Worm (Caenorhabditis elegans) whole organism, late embryonic: Measurements from ENCODE around the gene tbc-16.

Experiments used
- C08G9.2 ChIP-seq: sonication (generic microtip); optimal IDR thresholded peaks from 2 replicates; lab custom pipeline; 2016; ENCODE audit warnings: mild to moderate bottlenecking, missing genetic modification characterization, moderate library complexity, missing compliant biosample characterization
- C38D4.7 ChIP-seq: fragments of 200-800 bp; sonication (Bioruptor generic); optimal IDR thresholded peaks from 2 replicates; lab custom pipeline; 2018; ENCODE audit warnings: mild to moderate bottlenecking, missing genetic modification characterization, moderate library complexity, missing compliant biosample characterization
- K02D7.2 ChIP-seq: sonication (generic microtip); optimal IDR thresholded peaks from 2 replicates; lab custom pipeline; 2017; ENCODE audit warnings: mild to moderate bottlenecking, missing genetic modification characterization, missing compliant biosample characterization
- K09A11.1 ChIP-seq: sonication (generic microtip); optimal IDR thresholded peaks from 2 replicates; lab custom pipeline; 2017; ENCODE audit warnings: antibody characterized with exemption, mild to moderate bottlenecking, missing genetic modification characterization, missing compliant biosample characterization; ENCODE audit not compliant: insufficient read depth
- ama-1 ChIP-seq: fragments of 150-350 bp; optimal IDR thresholded peaks from 2 replicates; lab custom pipeline; 2014
- ceh-9 ChIP-seq: sonication (generic microtip); optimal IDR thresholded peaks from 2 replicates; lab custom pipeline; 2016; ENCODE audit warnings: mild to moderate bottlenecking, missing genetic modification characterization, inconsistent platforms, missing compliant biosample characterization
- elt-2 ChIP-seq: sonication (generic microtip); optimal IDR thresholded peaks from 2 replicates; lab custom pipeline; 2016; ENCODE audit warnings: missing genetic modification reagents, missing genetic modification characterization, missing compliant biosample characterization
- ets-4 ChIP-seq: sonication (generic microtip); optimal IDR thresholded peaks from 2 replicates; lab custom pipeline; 2016; ENCODE audit warnings: missing genetic modification characterization, missing compliant biosample characterization
- lim-6 ChIP-seq: sonication (generic microtip); optimal IDR thresholded peaks from 2 replicates; lab custom pipeline; 2016; ENCODE audit warnings: missing genetic modification characterization, missing compliant biosample characterization
- npax-4 ChIP-seq: sonication (generic microtip); optimal IDR thresholded peaks from 2 replicates; lab custom pipeline; 2016; ENCODE audit warnings: missing genetic modification characterization, missing compliant biosample characterization
- pha-2 ChIP-seq: sonication (generic microtip); optimal IDR thresholded peaks from 2 replicates; lab custom pipeline; 2017; ENCODE audit warnings: mild to moderate bottlenecking, missing genetic modification characterization, missing compliant biosample characterization
- pha-4 ChIP-seq: fragments of 150-350 bp; optimal IDR thresholded peaks from 2 replicates; lab custom pipeline; 2018; ENCODE audit warnings: missing biosample characterization, missing genetic modification reagents, missing genetic modification characterization
- pqm-1 ChIP-seq: sonication (generic microtip); optimal IDR thresholded peaks from 2 replicates; lab custom pipeline; 2016; ENCODE audit warnings: missing genetic modification characterization, missing compliant biosample characterization
- unc-55 ChIP-seq: sonication (generic microtip); optimal IDR thresholded peaks from 2 replicates; lab custom pipeline; 2017; ENCODE audit warnings: missing biosample characterization, missing genetic modification reagents, missing genetic modification characterization

DNA sequence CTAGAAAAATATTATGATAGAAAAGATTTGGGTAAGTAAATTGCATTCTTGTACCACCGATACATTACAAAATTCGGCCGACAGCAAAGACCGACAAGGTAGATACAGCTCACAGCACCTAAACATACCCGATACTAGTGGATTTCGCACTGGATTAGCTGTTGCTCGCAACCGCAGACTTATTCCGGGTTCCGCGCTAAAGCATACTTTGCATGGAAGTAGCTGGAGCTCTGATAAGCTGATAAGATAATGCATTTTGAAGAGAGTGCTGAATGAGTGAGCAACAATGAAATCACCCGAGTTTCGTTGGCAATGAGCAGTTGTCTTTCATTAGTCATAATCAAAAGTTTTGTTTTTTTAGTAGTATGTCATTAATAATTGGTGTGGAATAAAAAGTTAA is 46.7 kb upstream of the tbc-16 start:
- TF ChIP-seq pha-2 (tag; lab: Kevin White, UChicago): no peak
- no peak for TF ChIP-seq pha-4 (tag; lab: Kevin White, UChicago)
- TF ChIP-seq K09A11.1: no peak
- TF ChIP-seq ceh-9: no peak
- no peak for TF ChIP-seq pqm-1 (tag; lab: Kevin White, UChicago)
- TF ChIP-seq ama-1 (lab: Kevin White, UChicago): no peak
- no peak for TF ChIP-seq lim-6 (tag; lab: Kevin White, UChicago)
- TF ChIP-seq elt-2: no peak
- TF ChIP-seq C38D4.7: no peak
- no peak for TF ChIP-seq C08G9.2
- TF ChIP-seq K02D7.2 (tag; lab: Kevin White, UChicago): no peak
- TF ChIP-seq npax-4: no peak
- no peak for TF ChIP-seq unc-55 (GFP tag; lab: Kevin White, UChicago)
- no peak for TF ChIP-seq ets-4 (tag; lab: Kevin White, UChicago)
